Worm (Caenorhabditis elegans) whole organism, late embryonic: ENCODE data around the gene zhit-1.

Source experiments
- F13H6.1 ChIP-seq: sonication (generic microtip); optimal IDR thresholded peaks from 2 replicates; lab custom pipeline; 2016; ENCODE audit warnings: missing genetic modification characterization, missing compliant biosample characterization
- K09A11.1 ChIP-seq: sonication (generic microtip); optimal IDR thresholded peaks from 2 replicates; lab custom pipeline; 2017; ENCODE audit warnings: antibody characterized with exemption, mild to moderate bottlenecking, missing genetic modification characterization, missing compliant biosample characterization; ENCODE audit not compliant: insufficient read depth
- ceh-19 ChIP-seq: fragments of 200-800 bp; sonication (Bioruptor generic); optimal IDR thresholded peaks from 2 replicates; lab custom pipeline; 2018; ENCODE audit warnings: mild to moderate bottlenecking, missing genetic modification characterization, missing compliant biosample characterization
- ceh-30 ChIP-seq: fragments of 150-350 bp; optimal IDR thresholded peaks from 2 replicates; lab custom pipeline; 2014; ENCODE audit warnings: missing biosample characterization, missing genetic modification characterization
- ceh-48 ChIP-seq: sonication (generic microtip); optimal IDR thresholded peaks from 2 replicates; lab custom pipeline; 2016; ENCODE audit warnings: missing genetic modification characterization, inconsistent platforms, missing compliant biosample characterization
- ceh-6 ChIP-seq: fragments of 200-800 bp; sonication (Bioruptor generic); optimal IDR thresholded peaks from 2 replicates; lab custom pipeline; 2018; ENCODE audit warnings: mild to moderate bottlenecking, missing genetic modification characterization, missing compliant biosample characterization
- ceh-9 ChIP-seq: sonication (generic microtip); optimal IDR thresholded peaks from 2 replicates; lab custom pipeline; 2016; ENCODE audit warnings: mild to moderate bottlenecking, missing genetic modification characterization, inconsistent platforms, missing compliant biosample characterization
- dve-1 ChIP-seq: sonication (generic microtip); optimal IDR thresholded peaks from 2 replicates; lab custom pipeline; 2017; ENCODE audit warnings: antibody characterized with exemption, mild to moderate bottlenecking, missing genetic modification characterization, missing compliant biosample characterization
- eyg-1 ChIP-seq: sonication (generic microtip); optimal IDR thresholded peaks from 2 replicates; lab custom pipeline; 2016; ENCODE audit warnings: missing genotype, missing genetic modification characterization, missing compliant biosample characterization
- fax-1 ChIP-seq: sonication (generic microtip); optimal IDR thresholded peaks from 2 replicates; lab custom pipeline; 2016; ENCODE audit warnings: missing genotype, missing genetic modification characterization, missing compliant biosample characterization
- fkh-10 ChIP-seq: fragments of 150-350 bp; optimal IDR thresholded peaks from 2 replicates; lab custom pipeline; 2014; ENCODE audit warnings: missing biosample characterization, missing genetic modification reagents, missing genetic modification characterization
- fkh-6 ChIP-seq: sonication (generic microtip); optimal IDR thresholded peaks from 2 replicates; lab custom pipeline; 2016; ENCODE audit warnings: missing genetic modification characterization, missing compliant biosample characterization
- gmeb-2 ChIP-seq: sonication (generic microtip); optimal IDR thresholded peaks from 2 replicates; lab custom pipeline; 2016; ENCODE audit warnings: missing genetic modification characterization, inconsistent platforms, missing compliant biosample characterization
- hlh-13 ChIP-seq: fragments of 200-800 bp; sonication (Bioruptor generic); optimal IDR thresholded peaks from 2 replicates; lab custom pipeline; 2018; ENCODE audit warnings: mild to moderate bottlenecking, missing genetic modification characterization, missing compliant biosample characterization
- hlh-30 ChIP-seq: sonication (generic microtip); optimal IDR thresholded peaks from 2 replicates; lab custom pipeline; 2017; ENCODE audit warnings: antibody characterized with exemption, missing genetic modification characterization, missing compliant biosample characterization; ENCODE audit not compliant: insufficient read depth
- lim-6 ChIP-seq: sonication (generic microtip); optimal IDR thresholded peaks from 2 replicates; lab custom pipeline; 2016; ENCODE audit warnings: missing genetic modification characterization, missing compliant biosample characterization
- madf-2 ChIP-seq: sonication (generic microtip); optimal IDR thresholded peaks from 2 replicates; lab custom pipeline; 2017; ENCODE audit warnings: missing genetic modification characterization, missing compliant biosample characterization
- mec-3 ChIP-seq: sonication (generic microtip); optimal IDR thresholded peaks from 2 replicates; lab custom pipeline; 2016; ENCODE audit warnings: borderline replicate concordance, missing genetic modification characterization, missing compliant biosample characterization
- nhr-232 ChIP-seq: sonication (generic microtip); optimal IDR thresholded peaks from 2 replicates; lab custom pipeline; 2016; ENCODE audit warnings: missing genetic modification characterization, missing compliant biosample characterization
- npax-4 ChIP-seq: sonication (generic microtip); optimal IDR thresholded peaks from 2 replicates; lab custom pipeline; 2016; ENCODE audit warnings: missing genetic modification characterization, missing compliant biosample characterization
- odd-2 ChIP-seq: sonication (generic microtip); optimal IDR thresholded peaks from 2 replicates; lab custom pipeline; 2017; ENCODE audit warnings: antibody characterized with exemption, mild to moderate bottlenecking, missing genetic modification characterization, missing compliant biosample characterization
- pat-9 ChIP-seq: fragments of 200-800 bp; sonication (Bioruptor generic); optimal IDR thresholded peaks from 2 replicates; lab custom pipeline; 2018; ENCODE audit warnings: mild to moderate bottlenecking, missing genetic modification characterization, moderate library complexity, missing compliant biosample characterization
- pax-1 ChIP-seq: fragments of 150-350 bp; optimal IDR thresholded peaks from 2 replicates; lab custom pipeline; 2014; ENCODE audit warnings: missing biosample characterization, missing genetic modification characterization
- pha-2 ChIP-seq: sonication (generic microtip); optimal IDR thresholded peaks from 2 replicates; lab custom pipeline; 2017; ENCODE audit warnings: mild to moderate bottlenecking, missing genetic modification characterization, missing compliant biosample characterization
- pros-1 ChIP-seq: fragments of 150-350 bp; optimal IDR thresholded peaks from 2 replicates; lab custom pipeline; 2014; ENCODE audit warnings: missing biosample characterization, missing genetic modification reagents, missing genetic modification characterization
- ref-2 ChIP-seq: sonication (generic microtip); optimal IDR thresholded peaks from 2 replicates; lab custom pipeline; 2016; ENCODE audit warnings: missing genetic modification characterization, missing compliant biosample characterization
- sdc-2 ChIP-seq: sonication (generic microtip); optimal IDR thresholded peaks from 2 replicates; lab custom pipeline; 2016; ENCODE audit warnings: missing genotype, missing genetic modification characterization, missing compliant biosample characterization
- sox-2 ChIP-seq: fragments of 200-800 bp; sonication (Bioruptor generic); IDR thresholded peaks from 2 replicates; pipeline ENCODE4 v1.3.6; 2022; ENCODE audit warnings: missing genetic modification reagents, missing genetic modification characterization, missing compliant biosample characterization
- sox-4 ChIP-seq: sonication (generic microtip); optimal IDR thresholded peaks from 2 replicates; lab custom pipeline; 2017; ENCODE audit warnings: mild to moderate bottlenecking, missing genetic modification characterization, inconsistent platforms, missing compliant biosample characterization
- tbx-7 ChIP-seq: sonication (generic microtip); optimal IDR thresholded peaks from 2 replicates; lab custom pipeline; 2016; ENCODE audit warnings: missing genotype, missing genetic modification characterization, missing compliant biosample characterization
- unc-3 ChIP-seq, 2 experiments: fragments of 200-800 bp in 1 of 2; sonication (Bioruptor generic) in 1 of 2; sonication (generic microtip) in 1 of 2; conservative IDR thresholded peaks in 1 of 2; optimal IDR thresholded peaks in 1 of 2; 2 replicates each; pipeline versions ENCODE4 v1.3.6 to Lab custom; 2016 to 2022; ENCODE audit warnings: missing compliant biosample characterization in 2 of 2, missing genetic modification characterization in 2 of 2, missing genetic modification reagents in 1 of 2
- unc-42 ChIP-seq: sonication (generic microtip); optimal IDR thresholded peaks from 2 replicates; lab custom pipeline; 2016; ENCODE audit warnings: missing genotype, missing genetic modification characterization, missing compliant biosample characterization
- unc-55 ChIP-seq: sonication (generic microtip); optimal IDR thresholded peaks from 2 replicates; lab custom pipeline; 2017; ENCODE audit warnings: missing biosample characterization, missing genetic modification reagents, missing genetic modification characterization
- unc-86 ChIP-seq: sonication (generic microtip); optimal IDR thresholded peaks from 2 replicates; lab custom pipeline; 2016; ENCODE audit warnings: missing genetic modification characterization, missing compliant biosample characterization
- zip-5 ChIP-seq: sonication (generic microtip); optimal IDR thresholded peaks from 2 replicates; lab custom pipeline; 2016; ENCODE audit warnings: missing genetic modification characterization, missing compliant biosample characterization
- ztf-16 ChIP-seq: sonication (generic microtip); optimal IDR thresholded peaks from 2 replicates; lab custom pipeline; 2017; ENCODE audit warnings: missing genetic modification characterization, missing compliant biosample characterization

Gene zhit-1

DNA sequence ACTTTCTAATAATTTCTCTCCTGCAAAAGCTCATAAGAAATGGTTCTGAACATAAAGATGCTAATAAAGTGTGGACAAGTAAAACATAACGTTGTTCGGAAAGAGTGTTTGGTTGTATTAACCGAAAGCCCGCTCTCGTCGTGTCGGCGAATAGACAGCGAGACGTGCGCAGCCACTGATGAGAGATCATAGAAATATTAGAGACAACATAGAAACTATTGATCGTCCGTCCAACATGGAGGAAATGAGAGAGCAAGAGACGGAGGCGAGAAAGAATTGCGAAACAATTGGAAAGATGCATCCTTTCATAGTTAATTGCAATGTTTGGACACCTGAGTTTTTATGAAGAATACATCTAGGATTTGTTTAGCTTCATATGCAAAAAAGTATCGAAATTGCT lies 15.8 kb downstream of the zhit-1 start (continued):
- TF ChIP-seq sox-2 (GFP tag; lab: Robert Waterston, UW) (peak; percentile 40; the same call in 1 of the 2 replicates), odd-2 (tag; lab: Kevin White, UChicago) (no peak), fkh-10 (GFP tag; lab: Kevin White, UChicago) (no peak), hlh-13 (GFP tag; lab: Kevin White, UChicago) (no peak), ceh-9 (tag; lab: Kevin White, UChicago) (no peak), ref-2 (tag; lab: Kevin White, UChicago) (peak; percentile 6), pax-1 (peak; percentile 21), eyg-1 (no peak), ceh-19 (GFP tag; lab: Kevin White, UChicago) (no peak), unc-42 (peak; percentile 30), sdc-2 (tag; lab: Kevin White, UChicago) (no peak), ceh-6 (GFP tag; lab: Kevin White, UChicago) (no peak), sox-4 (no peak), hlh-30 (tag; lab: Kevin White, UChicago) (no peak)

DNA sequence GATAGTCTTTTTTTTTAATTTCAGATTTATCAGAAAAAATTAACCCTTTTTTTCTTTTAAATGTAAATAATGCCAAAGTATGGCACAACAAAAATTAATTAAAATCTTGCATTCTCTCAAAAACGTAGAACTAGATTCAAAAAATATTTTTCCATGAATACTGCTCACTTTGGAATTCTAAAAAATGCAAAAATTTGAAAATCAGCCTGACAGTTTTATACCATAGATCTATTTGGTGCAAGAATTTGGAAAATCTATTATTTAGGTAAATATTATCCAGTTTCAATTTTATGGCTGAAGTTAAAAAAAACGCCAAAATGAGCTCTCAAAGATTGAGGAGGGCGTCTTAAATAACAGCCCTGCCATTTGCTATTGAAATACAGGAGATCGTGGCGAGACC lies 16.7 kb downstream of the zhit-1 start:
- TF ChIP-seq unc-55 (no peak), fkh-6 (tag; lab: Kevin White, UChicago) (no peak), tbx-7 (tag; lab: Kevin White, UChicago) (no peak), pros-1 (no peak), npax-4 (tag; lab: Kevin White, UChicago) (no peak), pha-2 (tag; lab: Kevin White, UChicago) (no peak), ceh-30 (tag; lab: Kevin White, UChicago) (no peak), hlh-13 (GFP tag; lab: Kevin White, UChicago) (no peak), madf-2 (tag; lab: Kevin White, UChicago) (no peak)

ce11 chrV:5576008-5576407 lies 20.3 kb downstream of the zhit-1 start:
- TF ChIP-seq dve-1 (tag; lab: Kevin White, UChicago): peak; percentile 77
- peak; percentile 20 for TF ChIP-seq gmeb-2 (tag; lab: Kevin White, UChicago)
- no peak for TF ChIP-seq madf-2 (tag; lab: Kevin White, UChicago)

DNA sequence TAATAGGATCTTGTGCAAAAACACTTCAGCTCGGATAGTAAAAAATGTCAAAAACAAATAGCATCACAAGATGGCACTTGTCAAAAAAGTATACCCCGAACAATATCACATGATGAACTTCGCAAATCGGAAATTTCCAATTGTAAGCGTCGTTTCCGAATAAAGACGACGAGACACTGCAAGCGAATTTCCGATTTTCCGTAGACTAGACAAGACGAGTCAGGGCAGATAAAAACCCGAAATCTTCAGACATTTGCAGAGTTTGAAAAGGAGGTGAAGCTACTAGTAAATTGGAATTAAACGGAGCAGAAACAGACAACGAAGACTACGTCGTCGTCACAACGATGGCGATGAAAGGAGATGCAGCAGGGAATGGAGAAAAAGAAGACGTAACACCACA lies 24.7 kb downstream of the zhit-1 start:
- TF ChIP-seq K09A11.1 (tag; lab: Kevin White, UChicago) (no peak), unc-42 (peak; percentile 37)

DNA sequence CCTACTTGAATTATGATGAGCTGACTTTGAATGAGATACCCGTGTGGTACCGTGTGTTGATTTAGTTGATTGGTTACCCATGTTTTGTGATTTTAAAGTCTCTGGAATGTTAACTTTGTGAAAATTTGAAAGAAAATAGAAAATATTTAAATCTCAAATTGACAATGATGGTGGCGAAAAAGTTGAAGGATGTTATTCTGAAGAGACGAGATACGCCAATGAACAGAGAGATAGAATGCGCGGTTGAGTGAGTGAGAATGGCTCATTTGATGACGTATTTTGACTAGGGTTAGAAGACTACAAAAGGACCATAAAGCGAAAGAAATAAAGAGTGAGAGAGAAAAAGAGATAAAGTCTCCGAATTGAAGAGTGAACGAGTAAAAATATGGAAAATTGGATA lies 25.9 kb downstream of the zhit-1 start, which contains the start of gene glb-6:
glb-6 (minus strand) TSS at position 101 of the 400 bp plus-strand sequence.
- TF ChIP-seq sdc-2 (tag; lab: Kevin White, UChicago): no peak

ce11 chrV:5567119-5567518 lies 29.2 kb downstream of the zhit-1 start, which contains the start of gene C18C4.7:
TSS of gene C18C4.7 (minus strand) at chrV:5567219.
- TF ChIP-seq npax-4 (tag; lab: Kevin White, UChicago) (no peak), sox-4 (no peak), ceh-30 (tag; lab: Kevin White, UChicago) (no peak), gmeb-2 (tag; lab: Kevin White, UChicago) (no peak), unc-86 (tag; lab: Kevin White, UChicago) (no peak), lim-6 (tag; lab: Kevin White, UChicago) (no peak), ztf-16 (tag; lab: Kevin White, UChicago) (no peak), hlh-13 (GFP tag; lab: Kevin White, UChicago) (no peak), unc-3 (GFP tag; conservative IDR thresholded peaks at IDR 0.05; lab: Robert Waterston, UW) (no peak), unc-3 (tag; optimal IDR thresholded peaks at IDR 0.05; lab: Kevin White, UChicago) (no peak), ceh-48 (no peak), nhr-232 (tag; lab: Kevin White, UChicago) (no peak), zip-5 (tag; lab: Kevin White, UChicago) (no peak), mec-3 (tag; lab: Kevin White, UChicago) (no peak), fax-1 (tag; lab: Kevin White, UChicago) (no peak), K09A11.1 (tag; lab: Kevin White, UChicago) (no peak), sdc-2 (tag; lab: Kevin White, UChicago) (no peak), F13H6.1 (tag; lab: Kevin White, UChicago) (no peak), pat-9 (tag; lab: Kevin White, UChicago) (no peak)
